Fruit fly (Drosophila melanogaster) whole organism, embryonic: ENCODE results near the gene CG16710.

Experiments
- Aef1 ChIP-seq: fragments of 200-800 bp; sonication (Bioruptor generic); IDR thresholded peaks from 3 replicates; pipeline ENCODE4 v1.3.6; 2022; ENCODE audit warnings: missing biosample characterization, missing genetic modification characterization
- Awh ChIP-seq: fragments of 200-800 bp; sonication (Bioruptor generic); IDR thresholded peaks from 2 replicates; pipeline ENCODE4, ENCODE4 v1.3.6; 2022; ENCODE audit warnings: missing biosample characterization, missing genetic modification characterization
- CG10366 ChIP-seq: fragments of 200-800 bp; sonication (Bioruptor generic); IDR thresholded peaks from 2 replicates; pipeline ENCODE4 v1.3.6; 2022; ENCODE audit warnings: missing biosample characterization, missing genetic modification characterization
- CG11093 ChIP-seq: fragments of 200-800 bp; sonication (Bioruptor generic); IDR thresholded peaks from 3 replicates; pipeline ENCODE4 v1.3.6; 2022; ENCODE audit warnings: missing biosample characterization, missing genetic modification characterization
- CG11504 ChIP-seq: fragments of 200-800 bp; sonication (Bioruptor generic); optimal IDR thresholded peaks from 3 replicates; lab custom pipeline; 2019; ENCODE audit warnings: missing biosample characterization, mild to moderate bottlenecking, missing genetic modification characterization, moderate library complexity
- CG12236 ChIP-seq: fragments of 200-800 bp; sonication (Bioruptor generic); optimal IDR thresholded peaks from 2 replicates; lab custom pipeline; 2016; ENCODE audit warnings: missing biosample characterization, missing genetic modification characterization
- CG12391 ChIP-seq: fragments of 200-800 bp; sonication (Bioruptor generic); optimal IDR thresholded peaks from 3 replicates; lab custom pipeline; 2018; ENCODE audit warnings: missing biosample characterization, mild to moderate bottlenecking, missing genetic modification characterization, moderate library complexity
- CG14050 ChIP-seq: fragments of 200-800 bp; sonication (Bioruptor generic); IDR thresholded peaks from 3 replicates; pipeline ENCODE4 v1.3.6; 2022; ENCODE audit warnings: missing biosample characterization, missing genetic modification characterization
- CG17612 ChIP-seq: fragments of 200-800 bp; sonication (Bioruptor generic); IDR thresholded peaks from 2 replicates; pipeline ENCODE4 v1.3.6; 2022; ENCODE audit warnings: missing biosample characterization, missing genetic modification characterization
- CG18011 ChIP-seq: fragments of 200-800 bp; sonication (Bioruptor generic); optimal IDR thresholded peaks from 2 replicates; lab custom pipeline; 2017; ENCODE audit warnings: missing biosample characterization, missing genetic modification characterization, mild to moderate bottlenecking, moderate library complexity, missing genotype
- CG18764 ChIP-seq: fragments of 200-800 bp; sonication (Bioruptor generic); optimal IDR thresholded peaks from 3 replicates; lab custom pipeline; 2016; ENCODE audit warnings: missing biosample characterization, missing genetic modification characterization
- CG30403 ChIP-seq: fragments of 200-800 bp; sonication (Bioruptor generic); optimal IDR thresholded peaks from 3 replicates; lab custom pipeline; 2016; ENCODE audit warnings: missing biosample characterization, missing genetic modification characterization
- CG31224 ChIP-seq: fragments of 200-800 bp; sonication (Bioruptor generic); IDR thresholded peaks from 2 replicates; pipeline ENCODE4 v1.3.6; 2022; ENCODE audit warnings: missing biosample characterization, missing genetic modification characterization
- CG31365 ChIP-seq: fragments of 200-800 bp; sonication (Bioruptor generic); optimal IDR thresholded peaks from 2 replicates; lab custom pipeline; 2018; ENCODE audit warnings: missing biosample characterization, mild to moderate bottlenecking, missing genetic modification characterization
- CG4854 ChIP-seq: fragments of 200-800 bp; sonication (Bioruptor generic); optimal IDR thresholded peaks from 2 replicates; lab custom pipeline; 2016; ENCODE audit warnings: missing biosample characterization, missing genetic modification characterization, inconsistent platforms
- CG7271 ChIP-seq: fragments of 200-800 bp; sonication (Bioruptor generic); optimal IDR thresholded peaks from 2 replicates; lab custom pipeline; 2018; ENCODE audit warnings: missing biosample characterization, mild to moderate bottlenecking, missing genetic modification characterization, moderate library complexity
- CG8388 ChIP-seq: fragments of 200-800 bp; sonication (Bioruptor generic); optimal IDR thresholded peaks from 2 replicates; lab custom pipeline; 2019; ENCODE audit warnings: missing biosample characterization, mild to moderate bottlenecking, missing genetic modification characterization, moderate library complexity
- CG8924 ChIP-seq: fragments of 200-800 bp; optimal IDR thresholded peaks from 3 replicates; lab custom pipeline; 2019; ENCODE audit warnings: missing biosample characterization, mild to moderate bottlenecking, missing genetic modification characterization, moderate library complexity
- CG9437 ChIP-seq: fragments of 200-800 bp; sonication (Bioruptor generic); optimal IDR thresholded peaks from 2 replicates; lab custom pipeline; 2018; ENCODE audit warnings: missing biosample characterization, mild to moderate bottlenecking, missing genetic modification characterization
- CG9797 ChIP-seq: fragments of 200-800 bp; sonication (Bioruptor generic); optimal IDR thresholded peaks from 3 replicates; lab custom pipeline; 2018; ENCODE audit warnings: missing biosample characterization, mild to moderate bottlenecking, missing genetic modification characterization
- Dek ChIP-seq: fragments of 200-800 bp; sonication (Bioruptor generic); optimal IDR thresholded peaks from 3 replicates; lab custom pipeline; 2019; ENCODE audit warnings: missing biosample characterization, mild to moderate bottlenecking, missing genetic modification characterization, moderate library complexity
- Dll ChIP-seq: fragments of 200-800 bp; sonication (Bioruptor generic); IDR thresholded peaks from 4 replicates; pipeline ENCODE4 v1.3.6; 2022; ENCODE audit warnings: missing biosample characterization, missing genetic modification characterization; ENCODE audit not compliant: partially characterized antibody
- ERR ChIP-seq: fragments of 200-800 bp; sonication (Bioruptor generic); optimal IDR thresholded peaks from 2 replicates; lab custom pipeline; 2016; ENCODE audit warnings: missing biosample characterization, missing genetic modification characterization
- Ets65A ChIP-seq: fragments of 200-800 bp; sonication (Bioruptor generic); peaks from one replicate; lab custom pipeline; 2016; ENCODE audit warnings: missing biosample characterization, missing genetic modification characterization
- H2.0 ChIP-seq: fragments of 200-800 bp; sonication (Bioruptor generic); IDR thresholded peaks from 2 replicates; pipeline ENCODE4 v1.3.6; 2022; ENCODE audit warnings: missing biosample characterization, missing genetic modification characterization
- Hey ChIP-seq: fragments of 200-800 bp; sonication (Bioruptor generic); optimal IDR thresholded peaks from 3 replicates; lab custom pipeline; 2018; ENCODE audit warnings: missing biosample characterization, mild to moderate bottlenecking, missing genetic modification characterization
- MESR4 ChIP-seq: fragments of 200-800 bp; sonication (Bioruptor generic); optimal IDR thresholded peaks from 2 replicates; lab custom pipeline; 2018; ENCODE audit warnings: missing biosample characterization, mild to moderate bottlenecking, missing genetic modification characterization, moderate library complexity
- Max ChIP-seq: fragments of 200-800 bp; sonication (Bioruptor generic); optimal IDR thresholded peaks from 2 replicates; lab custom pipeline; 2016; ENCODE audit warnings: missing biosample characterization, mild to moderate bottlenecking, missing genetic modification characterization
- Med ChIP-seq: fragments of 200-800 bp; sonication (Bioruptor generic); peaks from one replicate; lab custom pipeline; 2016; ENCODE audit warnings: missing biosample characterization, missing genetic modification characterization, mild to moderate bottlenecking, inconsistent platforms, moderate library complexity
- Nf-YB ChIP-seq: fragments of 200-800 bp; sonication (Bioruptor generic); optimal IDR thresholded peaks from 3 replicates; lab custom pipeline; 2019; ENCODE audit warnings: missing biosample characterization, mild to moderate bottlenecking, missing genetic modification characterization, moderate library complexity
- Sry-δ ChIP-seq: fragments of 200-800 bp; sonication (Bioruptor generic); optimal IDR thresholded peaks from 2 replicates; lab custom pipeline; 2016; ENCODE audit warnings: missing biosample characterization, missing genetic modification characterization
- YL-1 ChIP-seq: fragments of 200-800 bp; sonication (Bioruptor generic); optimal IDR thresholded peaks from 3 replicates; lab custom pipeline; 2017; ENCODE audit warnings: missing biosample characterization, mild to moderate bottlenecking, missing genetic modification characterization
- ab ChIP-seq: fragments of 200-800 bp; sonication (Bioruptor generic); optimal IDR thresholded peaks from 2 replicates; lab custom pipeline; 2016; ENCODE audit warnings: missing biosample characterization, missing genetic modification characterization
- ap ChIP-seq: fragments of 200-800 bp; sonication (Bioruptor generic); IDR thresholded peaks from 2 replicates; pipeline ENCODE4 v1.3.6; 2022; ENCODE audit warnings: missing biosample characterization, missing genetic modification characterization
- bigmax ChIP-seq: fragments of 200-800 bp; sonication (Bioruptor generic); optimal IDR thresholded peaks from 2 replicates; lab custom pipeline; 2018; ENCODE audit warnings: missing biosample characterization, mild to moderate bottlenecking, missing genetic modification characterization
- crp ChIP-seq, 2 experiments: fragments of 200-800 bp; sonication (Bioruptor generic); optimal IDR thresholded peaks; 2 replicates in 1 of 2; 3 replicates in 1 of 2; lab custom pipeline; 2017; ENCODE audit warnings: missing biosample characterization in 2 of 2, missing genetic modification characterization in 2 of 2, mild to moderate bottlenecking in 1 of 2, moderate library complexity in 1 of 2
- dm ChIP-seq: fragments of 200-800 bp; sonication (Bioruptor generic); optimal IDR thresholded peaks from 3 replicates; lab custom pipeline; 2016; ENCODE audit warnings: missing biosample characterization, missing genetic modification characterization
- dysf ChIP-seq: fragments of 200-800 bp; sonication (Bioruptor generic); IDR thresholded peaks from 3 replicates; pipeline ENCODE4 v1.3.6; 2022; ENCODE audit warnings: missing biosample characterization, missing genetic modification characterization
- en ChIP-seq: fragments of 200-800 bp; sonication (Bioruptor generic); optimal IDR thresholded peaks from 2 replicates; lab custom pipeline; 2016; ENCODE audit warnings: missing biosample characterization, missing genetic modification characterization
- fd64A ChIP-seq: fragments of 200-800 bp; sonication (Bioruptor generic); optimal IDR thresholded peaks from 3 replicates; lab custom pipeline; 2018; ENCODE audit warnings: missing biosample characterization, mild to moderate bottlenecking, missing genetic modification characterization
- gsb ChIP-seq: fragments of 200-800 bp; sonication (Bioruptor generic); IDR thresholded peaks from 2 replicates; pipeline ENCODE4 v1.3.6; 2022; ENCODE audit warnings: missing biosample characterization, missing genetic modification characterization
- hth ChIP-seq: fragments of >200 bp; optimal IDR thresholded peaks from 2 replicates; lab custom pipeline; 2017; ENCODE audit warnings: inconsistent platforms
- ind ChIP-seq: fragments of 200-800 bp; sonication (Bioruptor generic); optimal IDR thresholded peaks from 3 replicates; lab custom pipeline; 2016; ENCODE audit warnings: missing biosample characterization, missing genetic modification characterization
- org-1 ChIP-seq: fragments of 200-800 bp; sonication (Bioruptor generic); optimal IDR thresholded peaks from 2 replicates; lab custom pipeline; 2017; ENCODE audit warnings: missing biosample characterization, missing genetic modification characterization
- pan ChIP-seq, 4 experiments: fragments of >200 bp in 3 of 4; fragments of 200-800 bp in 1 of 4; sonication (Bioruptor generic) in 1 of 4; optimal IDR thresholded peaks in 3 of 4; IDR thresholded peaks in 1 of 4; 2 replicates each; pipeline versions ENCODE4 v1.3.6 to Lab custom; 2017 to 2022; ENCODE audit warnings: missing biosample characterization in 2 of 4, missing genetic modification characterization in 2 of 4, mixed read lengths in 1 of 4
- psq ChIP-seq: fragments of 200-800 bp; sonication (Bioruptor generic); optimal IDR thresholded peaks from 2 replicates; lab custom pipeline; 2017; ENCODE audit warnings: missing biosample characterization, missing genetic modification characterization
- ro ChIP-seq: fragments of 200-800 bp; sonication (Bioruptor generic); IDR thresholded peaks from 2 replicates; pipeline ENCODE4 v1.3.6; 2022; ENCODE audit warnings: missing biosample characterization, missing genetic modification characterization
- sc ChIP-seq, 3 experiments: fragments of >200 bp in 2 of 3; fragments of 200-800 bp in 1 of 3; sonication (Bioruptor generic) in 1 of 3; optimal IDR thresholded peaks; 2 replicates in 2 of 3; 3 replicates in 1 of 3; lab custom pipeline; 2017; ENCODE audit warnings: mild to moderate bottlenecking in 1 of 3, missing biosample characterization in 1 of 3, missing genetic modification characterization in 1 of 3, missing genetic modification reagents in 1 of 3
- tap ChIP-seq: fragments of 200-800 bp; optimal IDR thresholded peaks from 3 replicates; lab custom pipeline; 2019; ENCODE audit warnings: missing biosample characterization, mild to moderate bottlenecking, missing genetic modification characterization, moderate library complexity
- tin ChIP-seq: fragments of 200-800 bp; sonication (Bioruptor generic); optimal IDR thresholded peaks from 3 replicates; lab custom pipeline; 2016; ENCODE audit warnings: missing biosample characterization, missing genetic modification characterization
- zen ChIP-seq: fragments of 200-800 bp; sonication (Bioruptor generic); optimal IDR thresholded peaks from 3 replicates; lab custom pipeline; 2018; ENCODE audit warnings: missing biosample characterization, mild to moderate bottlenecking, missing genetic modification characterization, moderate library complexity

CG16710 gene

DNA sequence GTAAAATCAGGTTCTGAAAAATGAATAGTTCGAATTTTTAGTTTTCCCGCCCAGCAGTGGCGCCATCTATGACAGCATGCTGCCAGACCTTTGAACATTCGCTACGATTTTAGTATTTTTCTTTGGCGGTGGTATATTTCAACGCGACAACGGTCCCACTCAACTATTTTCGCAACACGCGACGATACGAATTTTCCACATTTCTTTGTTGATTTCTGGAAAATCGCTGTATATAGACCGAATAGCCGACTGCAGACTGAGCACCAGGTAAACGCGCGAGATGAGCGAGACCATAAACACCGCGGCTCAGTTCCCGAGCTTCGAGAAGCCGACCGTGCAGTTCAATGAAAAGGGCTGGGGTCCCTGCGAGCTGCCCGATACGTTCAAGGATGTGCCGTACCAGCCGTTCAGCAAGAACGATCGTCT is 2.4 kb upstream of the CG16710 start, which contains the start of gene eIF3d1 (continued):
- TF ChIP-seq Sry-δ (GFP tag; lab: Kevin White, UChicago) (peak; percentile 48), CG31224 (GFP tag; lab: Robert Waterston, UW) (no peak), Awh (GFP tag; lab: Robert Waterston, UW) (no peak), sc (optimal IDR thresholded peaks at IDR 0.05; lab: Kevin White, UChicago) (no peak), sc (GFP tag; optimal IDR thresholded peaks at IDR 0.05; lab: Kevin White, UChicago) (no peak), Dll (GFP tag; lab: Robert Waterston, UW) (peak; percentile 29; the same call in 1 of the 4 replicates), Dek (tag; lab: Kevin White, UChicago) (no peak), bigmax (peak; percentile 94), CG8388 (no peak), Hey (tag; lab: Kevin White, UChicago) (no peak), tin (GFP tag; lab: Kevin White, UChicago) (peak; percentile 20), CG17612 (no peak), pan (optimal IDR thresholded peaks at IDR 0.05; lab: Kevin White, UChicago) (no peak), pan (GFP tag; optimal IDR thresholded peaks at IDR 0.05 in 1 of 2, IDR thresholded peaks at IDR 0.05 in 1 of 2) (no peak), ap (GFP tag; lab: Robert Waterston, UW) (no peak), CG7271 (tag; lab: Kevin White, UChicago) (no peak), CG10366 (GFP tag; lab: Robert Waterston, UW) (no peak), H2.0 (GFP tag; lab: Robert Waterston, UW) (no peak), Max (GFP tag; lab: Kevin White, UChicago) (peak; percentile 84), hth (lab: Kevin White, UChicago) (no peak), MESR4 (GFP tag; lab: Kevin White, UChicago) (peak; percentile 73), CG30403 (GFP tag; lab: Kevin White, UChicago) (peak; percentile 20), crp (GFP tag; optimal IDR thresholded peaks at IDR 0.05; lab: Kevin White, UChicago) (peak in 1 of 2 experiments; percentile 11), dysf (GFP tag; lab: Robert Waterston, UW) (no peak), psq (GFP tag; lab: Kevin White, UChicago) (no peak), ro (no peak), Med (GFP tag; lab: Kevin White, UChicago) (peak; percentile 92), Nf-YB (GFP tag; lab: Kevin White, UChicago) (no peak), CG8924 (no peak), CG31365 (tag; lab: Kevin White, UChicago) (no peak), CG14050 (GFP tag; lab: Robert Waterston, UW) (no peak), gsb (no peak), dm (GFP tag; lab: Kevin White, UChicago) (peak; percentile 91), org-1 (no peak), CG9797 (GFP tag; lab: Kevin White, UChicago) (peak; percentile 99), zen (tag; lab: Kevin White, UChicago) (no peak), Aef1 (GFP tag; lab: Robert Waterston, UW) (no peak), CG4854 (GFP tag; lab: Kevin White, UChicago) (no peak), CG12391 (tag; lab: Kevin White, UChicago) (peak; percentile 38), CG11093 (GFP tag; lab: Robert Waterston, UW) (no peak), YL-1 (GFP tag; lab: Kevin White, UChicago) (peak; percentile 90), CG18764 (GFP tag; lab: Kevin White, UChicago) (peak; percentile 10), en (no peak), ind (GFP tag; lab: Kevin White, UChicago) (peak; percentile 4), ab (GFP tag; lab: Kevin White, UChicago) (no peak), Ets65A (GFP tag; lab: Kevin White, UChicago) (peak; percentile 11), CG9437 (GFP tag; lab: Kevin White, UChicago) (no peak), fd64A (no peak), CG11504 (no peak), CG12236 (GFP tag; lab: Kevin White, UChicago) (no peak), tap (tag; lab: Kevin White, UChicago) (no peak), CG18011 (GFP tag; lab: Kevin White, UChicago) (no peak), ERR (no peak)
